Worm (Caenorhabditis elegans): ENCODE results near the gene Y102E9.6.

DNA sequence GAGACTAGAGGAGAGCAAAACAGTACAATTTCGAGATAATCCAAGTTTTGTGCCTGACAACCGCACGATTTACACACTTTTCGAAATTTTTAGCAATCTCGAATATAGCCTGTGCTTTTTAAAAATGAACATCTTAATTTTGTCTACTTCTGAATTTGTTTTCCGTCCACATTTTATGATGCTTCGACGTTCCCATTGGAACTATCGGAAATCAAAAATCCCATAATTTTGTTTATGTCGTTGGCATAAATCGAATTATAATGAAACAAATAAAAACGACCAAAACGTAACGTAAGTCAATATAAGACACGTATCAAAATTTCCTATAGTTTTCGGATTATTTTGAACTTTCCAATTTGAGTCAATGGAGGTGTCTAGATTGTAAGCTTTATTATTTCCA lies 505 bp upstream of the Y102E9.6 start, which contains the start of gene K07E12.2:
- TF ChIP-seq unc-62 (GFP tag; optimal IDR thresholded peaks at IDR 0.05): no peak
- no peak for TF ChIP-seq F22D6.2 (tag; optimal IDR thresholded peaks at IDR 0.05)
- no peak for TF ChIP-seq akir-1 (GFP tag; optimal IDR thresholded peaks at IDR 0.05)
- TF ChIP-seq unc-130 (GFP tag; optimal IDR thresholded peaks at IDR 0.05): no peak
- TF ChIP-seq Y95B8A.8 (GFP tag; IDR thresholded peaks at IDR 0.05): no peak
- no peak for TF ChIP-seq F23B12.7 (tag; optimal IDR thresholded peaks at IDR 0.05; ENCODE audit: insufficient read depth)
- TF ChIP-seq pha-4 (tag; optimal IDR thresholded peaks at IDR 0.05): no peak
- no peak for TF ChIP-seq Y67H2A.10 (GFP tag; conservative IDR thresholded peaks at IDR 0.05)
- no peak for TF ChIP-seq bed-1 (GFP tag; IDR thresholded peaks at IDR 0.05)

All from whole organism, young adult.